Fruit fly (Drosophila melanogaster): ENCODE results near the gene TfIIA-S-2.

Gene TfIIA-S-2

dm6 chrX:1052684-1053389 lies 41.4 kb upstream of the TfIIA-S-2 start (continued):
- TF ChIP-seq CG4404 (GFP tag; IDR thresholded peaks at IDR 0.05) (no peak), CG31224 (GFP tag; IDR thresholded peaks at IDR 0.05) (no peak), CG15479 (GFP tag; optimal IDR thresholded peaks at IDR 0.05) (no peak), CG18262 (tag; optimal IDR thresholded peaks at IDR 0.05) (peak; percentile 48), cato (GFP tag; optimal IDR thresholded peaks at IDR 0.05; ENCODE audit: borderline replicate concordance) (no peak), ATbp (GFP tag; optimal IDR thresholded peaks at IDR 0.05) (peak; percentile 47), E2f1 (GFP tag; IDR thresholded peaks at IDR 0.05) (no peak), CG13287 (GFP tag; IDR thresholded peaks at IDR 0.05; ENCODE audit: partially characterized antibody) (no peak), dimm (GFP tag; IDR thresholded peaks at IDR 0.05) (no peak), CG15073 (GFP tag; optimal IDR thresholded peaks at IDR 0.05) (no peak), Lpt (GFP tag; optimal IDR thresholded peaks at IDR 0.05) (no peak), Oli (tag; optimal IDR thresholded peaks at IDR 0.05) (peak; percentile 51), ase (GFP tag; IDR thresholded peaks at IDR 0.05) (peak; percentile 22; the same call in 1 of the 3 replicates), CG7745 (tag; optimal IDR thresholded peaks at IDR 0.05) (no peak), HHEX (GFP tag; optimal IDR thresholded peaks at IDR 0.05) (peak; percentile 43), CTCF (GFP tag; optimal IDR thresholded peaks at IDR 0.05) (no peak), Rx (GFP tag; IDR thresholded peaks at IDR 0.05) (peak; percentile 52), Dref (GFP tag; IDR thresholded peaks at IDR 0.05) (no peak), gce (GFP tag; IDR thresholded peaks at IDR 0.05) (0 out of 3 replicates have a peak, but pooled peaks have one; percentile 24), dpn (GFP tag; optimal IDR thresholded peaks at IDR 0.05) (peak; percentile 3 to 42), NC2β (GFP tag; optimal IDR thresholded peaks at IDR 0.05) (no peak), sim (GFP tag; IDR thresholded peaks at IDR 0.05) (no peak), chinmo (GFP tag; IDR thresholded peaks at IDR 0.05; ENCODE audit: partially characterized antibody) (no peak), tgo (GFP tag; IDR thresholded peaks at IDR 0.05) (0 out of 3 replicates have a peak, but pooled peaks have one; percentile 36), Scr (GFP tag; IDR thresholded peaks at IDR 0.05; ENCODE audit: partially characterized antibody) (no peak), CG1233 (GFP tag; optimal IDR thresholded peaks at IDR 0.05) (peak; percentile 20), CG9876 (GFP tag; optimal IDR thresholded peaks at IDR 0.05) (no peak), Nf-YA (GFP tag; IDR thresholded peaks at IDR 0.05) (no peak), HLHmδ (GFP tag; optimal IDR thresholded peaks at IDR 0.05) (no peak), salm (tag; optimal IDR thresholded peaks at IDR 0.05) (no peak), CG7271 (tag; optimal IDR thresholded peaks at IDR 0.05) (no peak), CG10274 (GFP tag; optimal IDR thresholded peaks at IDR 0.05) (no peak), eve (GFP tag; optimal IDR thresholded peaks at IDR 0.05) (no peak), z (GFP tag; IDR thresholded peaks at IDR 0.05) (no peak), Aef1 (GFP tag; IDR thresholded peaks at IDR 0.05) (no peak), CG3726 (GFP tag; IDR thresholded peaks at IDR 0.05) (no peak), Fer3 (tag; optimal IDR thresholded peaks at IDR 0.05) (peak; percentile 25), Ssrp (tag; optimal IDR thresholded peaks at IDR 0.05) (peak; percentile 37), Kr (GFP tag; optimal IDR thresholded peaks at IDR 0.05) (no peak), CG6791 (GFP tag; IDR thresholded peaks at IDR 0.05; ENCODE audit: partially characterized antibody) (no peak), fd96Cb (tag; optimal IDR thresholded peaks at IDR 0.05) (peak; percentile 55), kay (GFP tag; optimal IDR thresholded peaks at IDR 0.05) (no peak), ind (GFP tag; optimal IDR thresholded peaks at IDR 0.05) (peak; percentile 51), abd-A (tag; optimal IDR thresholded peaks at IDR 0.05) (no peak), Blimp-1 (GFP tag; optimal IDR thresholded peaks at IDR 0.05) (peak; percentile 53), zfh2 (GFP tag; optimal IDR thresholded peaks at IDR 0.05) (no peak), Doc3 (GFP tag; IDR thresholded peaks at IDR 0.05; ENCODE audit: partially characterized antibody) (no peak), Sry-δ (GFP tag; optimal IDR thresholded peaks at IDR 0.05) (no peak), schlank (tag; optimal IDR thresholded peaks at IDR 0.05) (no peak), Oaz (GFP tag; IDR thresholded peaks at IDR 0.05) (no peak)

Measured in whole organism, embryonic.